Worm (Caenorhabditis elegans) whole organism, L2 larva: Measurements from ENCODE around the gene C33E10.1.

ENCODE experiments used
- blmp-1 ChIP-seq: sonication (generic microtip); optimal IDR thresholded peaks from 2 replicates; lab custom pipeline; 2017; ENCODE audit warnings: missing genetic modification characterization, mild to moderate bottlenecking, missing compliant biosample characterization, antibody characterized with exemption, moderate library complexity; ENCODE audit not compliant: insufficient read depth
- ceh-82 ChIP-seq: fragments of 150-350 bp; optimal IDR thresholded peaks from 2 replicates; lab custom pipeline; 2014; ENCODE audit warnings: missing biosample characterization, missing genetic modification characterization
- elt-1 ChIP-seq: fragments of 150-350 bp; optimal IDR thresholded peaks from 2 replicates; lab custom pipeline; 2014; ENCODE audit warnings: missing biosample characterization, missing genetic modification characterization
- elt-3 ChIP-seq: sonication (generic microtip); optimal IDR thresholded peaks from 2 replicates; lab custom pipeline; 2017; ENCODE audit warnings: missing biosample characterization, missing genetic modification characterization
- lin-13 ChIP-seq: fragments of 150-350 bp; optimal IDR thresholded peaks from 2 replicates; lab custom pipeline; 2014; ENCODE audit warnings: missing biosample characterization, missing genetic modification reagents, missing genetic modification characterization
- lin-39 ChIP-seq: fragments of 150-350 bp; optimal IDR thresholded peaks from 2 replicates; lab custom pipeline; 2014; ENCODE audit warnings: missing biosample characterization, missing genetic modification reagents, missing genetic modification characterization
- mab-5 ChIP-seq: fragments of 150-350 bp; optimal IDR thresholded peaks from 2 replicates; lab custom pipeline; 2014; ENCODE audit warnings: missing biosample characterization, missing genetic modification characterization
- mdl-1 ChIP-seq, 2 experiments: fragments of 150-350 bp in 1 of 2; sonication (generic microtip) in 1 of 2; optimal IDR thresholded peaks; 2 replicates each; lab custom pipeline; 2017; ENCODE audit warnings: missing biosample characterization in 2 of 2, missing genetic modification characterization in 2 of 2
- nhr-6 ChIP-seq: fragments of 150-350 bp; optimal IDR thresholded peaks from 2 replicates; lab custom pipeline; 2014; ENCODE audit warnings: missing biosample characterization, missing genetic modification characterization
- nhr-77 ChIP-seq: fragments of 150-350 bp; optimal IDR thresholded peaks from 2 replicates; lab custom pipeline; 2014; ENCODE audit warnings: missing biosample characterization, missing genetic modification characterization
- snpc-4 ChIP-seq: fragments of 150-350 bp; optimal IDR thresholded peaks from 2 replicates; lab custom pipeline; 2014; ENCODE audit warnings: missing biosample characterization, missing genetic modification characterization
- unc-39 ChIP-seq: fragments of 150-350 bp; optimal IDR thresholded peaks from 2 replicates; lab custom pipeline; 2014; ENCODE audit warnings: missing biosample characterization, missing genetic modification characterization
- unc-55 ChIP-seq: fragments of 150-350 bp; sonication (generic microtip); optimal IDR thresholded peaks from 3 replicates; lab custom pipeline; 2014; ENCODE audit warnings: missing biosample characterization, missing genetic modification reagents, missing genetic modification characterization
- unc-62 ChIP-seq: fragments of 150-350 bp; optimal IDR thresholded peaks from 2 replicates; lab custom pipeline; 2014; ENCODE audit warnings: missing biosample characterization, missing genetic modification reagents, missing genetic modification characterization

DNA sequence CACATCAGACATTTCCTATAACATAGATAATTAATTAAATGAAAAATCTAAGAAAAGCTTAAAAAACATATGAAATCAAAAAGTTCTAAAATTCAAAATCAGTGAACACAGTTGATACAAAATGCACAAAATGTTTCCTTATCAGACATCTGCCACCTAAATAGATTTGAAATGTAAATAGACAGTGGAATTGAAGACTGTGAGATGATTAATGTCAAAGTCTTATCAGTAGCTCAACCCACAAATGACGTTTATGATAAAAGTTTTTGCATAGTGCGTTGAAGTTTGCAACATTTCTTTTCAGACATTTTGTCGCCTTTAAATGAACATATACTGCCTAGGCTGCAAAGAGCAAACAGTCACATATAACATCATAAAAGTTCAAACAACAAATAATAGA is 48.3 kb upstream of the C33E10.1 start, which contains the start of gene Y40C7B.4:
- TF ChIP-seq mdl-1 (tag; optimal IDR thresholded peaks at IDR 0.05; lab: Kevin White, UChicago) (no peak), elt-1 (tag; lab: Kevin White, UChicago) (no peak), lin-13 (GFP tag; lab: Kevin White, UChicago) (no peak), unc-39 (tag; lab: Kevin White, UChicago) (no peak), mab-5 (tag; lab: Kevin White, UChicago) (no peak), nhr-77 (tag; lab: Kevin White, UChicago) (no peak), unc-62 (GFP tag; lab: Kevin White, UChicago) (no peak), ceh-82 (no peak), elt-3 (tag; lab: Kevin White, UChicago) (no peak), unc-55 (GFP tag; lab: Kevin White, UChicago) (no peak), snpc-4 (no peak), lin-39 (tag; lab: Kevin White, UChicago) (no peak), nhr-6 (tag; lab: Kevin White, UChicago) (no peak), blmp-1 (tag; lab: Kevin White, UChicago) (no peak)
